Fruit fly (Drosophila melanogaster) whole organism, adult: ENCODE measurements around the gene RpL10Ab.

Experiments used
- CG14711 ChIP-seq: fragments of 200-800 bp; sonication (Bioruptor generic); optimal IDR thresholded peaks from 2 replicates; lab custom pipeline; 2018; ENCODE audit warnings: missing biosample characterization, mild to moderate bottlenecking, missing genetic modification characterization, moderate library complexity
- Crg-1 ChIP-seq: fragments of 200-800 bp; sonication (Bioruptor generic); optimal IDR thresholded peaks from 2 replicates; lab custom pipeline; 2016; ENCODE audit warnings: missing biosample characterization, missing genetic modification characterization
- Mnt ChIP-seq: fragments of 200-800 bp; sonication (Bioruptor generic); optimal IDR thresholded peaks from 2 replicates; lab custom pipeline; 2016; ENCODE audit warnings: missing biosample characterization, mild to moderate bottlenecking, missing genetic modification characterization
- cic ChIP-seq: fragments of 200-800 bp; sonication (Bioruptor generic); optimal IDR thresholded peaks from 2 replicates; lab custom pipeline; 2017; ENCODE audit warnings: missing biosample characterization, mild to moderate bottlenecking, missing genetic modification characterization, moderate library complexity
- kay ChIP-seq: fragments of 200-800 bp; sonication (Bioruptor generic); peaks from one replicate; lab custom pipeline; 2016; ENCODE audit warnings: missing biosample characterization, missing genetic modification characterization, borderline replicate concordance
- pad ChIP-seq: fragments of 200-800 bp; sonication (Bioruptor generic); optimal IDR thresholded peaks from 3 replicates; lab custom pipeline; 2017; ENCODE audit warnings: missing biosample characterization, missing genetic modification characterization, mild to moderate bottlenecking, moderate library complexity, missing genetic modification reagents
- toe ChIP-seq: fragments of 200-800 bp; sonication (Bioruptor generic); optimal IDR thresholded peaks from 2 replicates; lab custom pipeline; 2016; ENCODE audit warnings: missing biosample characterization, missing genetic modification characterization

- TF ChIP-seq kay (peak; percentile 60), toe (GFP tag; lab: Kevin White, UChicago) (no peak), CG14711 (tag; lab: Kevin White, UChicago) (no peak), cic (peak; percentile 26), Mnt (no peak), pad (GFP tag; lab: Kevin White, UChicago) (no peak), Crg-1 (no peak)
Measured at dm6 chr3L:11776731-11777130, 45.9 kb upstream of the RpL10Ab start, which contains the start of gene CG14131.
